Worm (Caenorhabditis elegans) whole organism, L4 larva: ENCODE data around the gene Y50E8A.1.

Experiments
- mep-1 ChIP-seq: fragments of 150-350 bp; sonication (generic microtip); optimal IDR thresholded peaks from 3 replicates; lab custom pipeline; 2014; ENCODE audit warnings: missing biosample characterization, missing genetic modification characterization
- pha-4 ChIP-seq, 2 experiments: fragments of 150-350 bp in 1 of 2; fragments of 200-800 bp in 1 of 2; sonication (Bioruptor generic) in 1 of 2; IDR thresholded peaks in 1 of 2; optimal IDR thresholded peaks in 1 of 2; 2 replicates each; pipeline versions ENCODE4 v1.3.6 to Lab custom; 2014 to 2022; ENCODE audit warnings: missing genetic modification characterization in 2 of 2, missing genetic modification reagents in 2 of 2, missing biosample characterization in 1 of 2, missing compliant biosample characterization in 1 of 2
- unc-62 ChIP-seq, 3 experiments: fragments of 150-350 bp in 1 of 3; sonication (generic microtip); optimal IDR thresholded peaks in 2 of 3; peaks in 1 of 3; 1 replicate in 1 of 3; 2 replicates in 2 of 3; lab custom pipeline; 2014 to 2017; ENCODE audit warnings: missing biosample characterization in 3 of 3, missing genetic modification characterization in 3 of 3, missing genetic modification reagents in 3 of 3, missing genotype in 1 of 3
- zag-1 ChIP-seq: fragments of 150-350 bp; optimal IDR thresholded peaks from 2 replicates; lab custom pipeline; 2014; ENCODE audit warnings: missing biosample characterization, missing genetic modification characterization

DNA sequence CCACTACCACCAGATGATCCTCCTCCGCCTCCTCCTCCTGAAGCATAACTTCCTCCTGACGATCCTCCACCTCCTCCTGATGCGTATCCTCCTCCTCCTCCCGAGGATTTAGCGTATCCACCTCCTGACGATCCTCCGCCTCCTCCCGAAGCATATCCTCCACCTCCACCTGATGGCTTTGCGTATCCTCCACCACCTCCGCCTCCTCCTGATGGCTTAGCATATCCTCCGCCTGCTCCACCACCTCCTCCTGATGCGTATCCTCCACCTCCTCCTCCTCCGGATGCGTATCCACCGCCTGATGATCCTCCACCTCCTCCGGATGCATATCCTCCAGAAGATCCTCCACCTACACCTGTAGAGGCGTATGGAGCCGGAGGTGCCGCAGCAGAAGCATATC is 18.1 kb downstream of the Y50E8A.1 start:
- no peak for TF ChIP-seq mep-1
- TF ChIP-seq zag-1 (tag; lab: Kevin White, UChicago) = no peak
- no peak for TF ChIP-seq unc-62 (GFP tag; optimal IDR thresholded peaks at IDR 0.05 in 1 of 2; lab: Kevin White, UChicago)
- no peak for TF ChIP-seq unc-62 (tag; optimal IDR thresholded peaks at IDR 0.05; lab: Kevin White, UChicago)
- TF ChIP-seq pha-4 (GFP tag; IDR thresholded peaks at IDR 0.05; lab: Robert Waterston, UW) = no peak
- no peak for TF ChIP-seq pha-4 (tag; optimal IDR thresholded peaks at IDR 0.05; lab: Kevin White, UChicago)
